Fruit fly (Drosophila melanogaster) whole organism: ENCODE data around the gene JMJD5.

Experiments used
- CG8478 ChIP-seq: fragments of >200 bp; optimal IDR thresholded peaks from 2 replicates; lab custom pipeline; 2018; ENCODE audit warnings: inconsistent platforms
- EcR ChIP-seq, 2 experiments: fragments of >200 bp; optimal IDR thresholded peaks; 2 replicates each; lab custom pipeline; 2017; ENCODE audit warnings: missing biosample characterization in 2 of 2, missing genetic modification characterization in 2 of 2, missing genetic modification reagents in 2 of 2
- pan ChIP-seq: fragments of >200 bp; optimal IDR thresholded peaks from 2 replicates; lab custom pipeline; 2017
- psq ChIP-seq: fragments of >200 bp; optimal IDR thresholded peaks from 2 replicates; lab custom pipeline; 2017
- usp ChIP-seq: fragments of >200 bp; optimal IDR thresholded peaks from 2 replicates; lab custom pipeline; 2017; ENCODE audit warnings: missing biosample characterization, missing genetic modification characterization, mixed read lengths

- TF ChIP-seq CG8478 (lab: Kevin White, UChicago): no peak
- no peak for TF ChIP-seq usp (GFP tag; lab: Kevin White, UChicago)
- TF ChIP-seq psq (lab: Kevin White, UChicago): no peak
- TF ChIP-seq EcR (GFP tag; optimal IDR thresholded peaks at IDR 0.05; lab: Kevin White, UChicago): no peak
- no peak for TF ChIP-seq pan
Observed at dm6 chr3L:871713-872112, 30.6 kb upstream of the JMJD5 start, which contains the start of gene Usp10.
